Worm (Caenorhabditis elegans) whole organism, midembryonic: Measurements from ENCODE around the gene pho-5.

Source experiments
- T22C8.4 ChIP-seq: fragments of 200-800 bp; sonication (Bioruptor generic); IDR thresholded peaks from 2 replicates; pipeline ENCODE4 v1.3.6; 2022; ENCODE audit warnings: missing genetic modification characterization, missing compliant biosample characterization
- cog-1 ChIP-seq: sonication (generic microtip); optimal IDR thresholded peaks from 2 replicates; lab custom pipeline; 2016; ENCODE audit warnings: missing genetic modification characterization, missing compliant biosample characterization
- flt-1 ChIP-seq: fragments of 200-800 bp; sonication (Bioruptor generic); IDR thresholded peaks from 2 replicates; pipeline ENCODE4 v1.3.6; 2022; ENCODE audit warnings: missing genetic modification characterization, missing compliant biosample characterization
- klf-2 ChIP-seq: fragments of 200-800 bp; sonication (Bioruptor generic); conservative IDR thresholded peaks from 2 replicates; pipeline ENCODE4 v1.3.6; 2022; ENCODE audit warnings: missing genetic modification reagents, missing genetic modification characterization, missing compliant biosample characterization
- med-1 ChIP-seq: sonication (generic microtip); optimal IDR thresholded peaks from 2 replicates; lab custom pipeline; 2017; ENCODE audit warnings: missing genetic modification characterization, mild to moderate bottlenecking, missing compliant biosample characterization, antibody characterized with exemption, missing genetic modification reagents; ENCODE audit not compliant: insufficient read depth
- ref-1 ChIP-seq: fragments of 200-800 bp; sonication (Bioruptor generic); conservative IDR thresholded peaks from 2 replicates; pipeline ENCODE4 v1.3.6; 2022; ENCODE audit warnings: missing genetic modification reagents, missing genetic modification characterization, missing compliant biosample characterization
- tab-1 ChIP-seq: fragments of 200-800 bp; sonication (Bioruptor generic); IDR thresholded peaks from 2 replicates; pipeline ENCODE4 v1.3.6; 2022; ENCODE audit warnings: missing genetic modification characterization, missing compliant biosample characterization
- ztf-23 ChIP-seq: fragments of 200-800 bp; sonication (Bioruptor generic); IDR thresholded peaks from 2 replicates; pipeline ENCODE4 v1.3.6; 2022; ENCODE audit warnings: missing genetic modification reagents, missing genetic modification characterization, missing compliant biosample characterization
- ztf-29 ChIP-seq: fragments of 200-800 bp; sonication (Bioruptor generic); IDR thresholded peaks from 2 replicates; pipeline ENCODE4 v1.3.6; 2022; ENCODE audit warnings: missing genetic modification reagents, missing genetic modification characterization, missing compliant biosample characterization

- TF ChIP-seq flt-1 (GFP tag; lab: Robert Waterston, UW) (no peak), klf-2 (no peak), ref-1 (GFP tag; lab: Robert Waterston, UW) (no peak), cog-1 (tag; lab: Kevin White, UChicago) (no peak), ztf-23 (GFP tag; lab: Robert Waterston, UW) (no peak), T22C8.4 (GFP tag; lab: Robert Waterston, UW) (no peak), med-1 (GFP tag; lab: Kevin White, UChicago) (no peak), ztf-29 (GFP tag; lab: Robert Waterston, UW) (no peak), tab-1 (no peak)
These were observed 33.7 kb upstream of the pho-5 start, which contains the start of gene F56C9.8 for ce11 chrIII:7319390-7319789.
